Fruit fly (Drosophila melanogaster) whole organism: ENCODE results near the gene Traf6.

Experiments
- CG8478 ChIP-seq: fragments of >200 bp; optimal IDR thresholded peaks from 2 replicates; lab custom pipeline; 2018; ENCODE audit warnings: inconsistent platforms
- Dll ChIP-seq: fragments of >200 bp; optimal IDR thresholded peaks from 2 replicates; lab custom pipeline; 2017
- EcR ChIP-seq, 2 experiments: fragments of >200 bp; optimal IDR thresholded peaks; 2 replicates each; lab custom pipeline; 2017; ENCODE audit warnings: missing biosample characterization in 2 of 2, missing genetic modification characterization in 2 of 2, missing genetic modification reagents in 2 of 2
- pan ChIP-seq: fragments of >200 bp; optimal IDR thresholded peaks from 2 replicates; lab custom pipeline; 2017
- usp ChIP-seq: fragments of >200 bp; optimal IDR thresholded peaks from 2 replicates; lab custom pipeline; 2017; ENCODE audit warnings: missing biosample characterization, missing genetic modification characterization, mixed read lengths

dm6 chrX:8163452-8163851 is 6.3 kb upstream of the Traf6 start:
- TF ChIP-seq EcR (GFP tag; optimal IDR thresholded peaks at IDR 0.05; lab: Kevin White, UChicago) (no peak), pan (lab: Kevin White, UChicago) (no peak), CG8478 (lab: Kevin White, UChicago) (no peak), usp (GFP tag; lab: Kevin White, UChicago) (no peak), Dll (no peak)
